Worm (Caenorhabditis elegans) whole organism, L4/young adult: ENCODE data around the gene T15H9.4.

Experiments used
- W03F9.2 ChIP-seq: fragments of 150-350 bp; optimal IDR thresholded peaks from 2 replicates; lab custom pipeline; 2014; ENCODE audit warnings: missing biosample characterization, missing genetic modification characterization
- dao-5 ChIP-seq: sonication (generic microtip); optimal IDR thresholded peaks from 2 replicates; lab custom pipeline; 2016; ENCODE audit warnings: missing genotype, missing genetic modification characterization, moderate library complexity, missing compliant biosample characterization
- him-1 ChIP-seq: sonication (generic microtip); optimal IDR thresholded peaks from 2 replicates; lab custom pipeline; 2016; ENCODE audit warnings: missing genotype, missing genetic modification reagents, missing genetic modification characterization, missing compliant biosample characterization

T15H9.4 gene

DNA sequence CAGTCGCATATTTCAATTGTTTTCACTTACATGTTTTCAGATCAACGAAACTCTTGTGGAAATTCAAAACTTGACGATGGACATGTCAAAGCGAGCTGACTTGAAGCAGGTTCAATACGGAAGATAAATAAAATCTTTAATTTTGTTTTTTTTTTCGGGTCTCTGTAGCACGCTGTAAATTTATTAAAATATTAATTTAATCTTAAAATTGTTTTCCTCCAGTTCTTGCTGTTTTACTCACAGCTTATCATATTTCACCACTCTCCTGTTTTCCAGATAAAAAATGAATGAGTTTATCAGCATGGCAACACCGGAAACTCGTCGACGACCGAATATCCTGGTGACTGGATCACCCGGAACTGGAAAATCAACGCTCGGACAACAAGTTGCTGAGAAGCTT, 15.3 kb upstream of the T15H9.4 start, which contains the start of gene E02H1.6:
Gene E02H1.6 (plus strand): TSS at position 301 of the 400 bp plus-strand sequence.
- TF ChIP-seq dao-5 (tag; lab: Kevin White, UChicago) (no peak), him-1 (tag; lab: Kevin White, UChicago) (no peak), W03F9.2 (no peak)

DNA sequence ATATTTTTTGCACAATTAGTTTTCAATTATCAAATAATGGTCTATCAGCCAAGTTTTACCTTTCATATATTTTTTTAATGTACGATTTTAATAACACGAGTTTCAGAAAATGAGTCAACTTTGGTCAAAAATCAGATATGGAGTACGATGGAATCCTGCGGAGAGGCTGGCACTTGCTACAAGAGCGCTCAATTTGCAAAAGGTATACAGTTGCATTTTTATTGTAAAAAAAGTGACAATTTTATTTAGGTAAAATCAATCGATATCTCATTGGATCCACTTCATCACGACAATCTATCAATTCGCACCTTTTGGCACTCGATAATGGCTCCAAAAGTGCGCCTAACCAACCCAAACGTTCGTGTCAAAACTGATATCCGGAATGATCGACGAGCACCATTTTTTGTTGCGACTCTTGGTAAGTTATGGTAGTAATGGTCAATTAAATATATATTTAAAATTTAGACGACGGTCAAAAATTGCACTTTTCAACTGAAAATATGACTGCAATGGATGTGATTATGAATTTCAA, 14.1 kb upstream of the T15H9.4 start, which contains the start of gene mrpl-53:
Gene mrpl-53 (plus strand): TSS at position 107 of the 532 bp plus-strand sequence.
- no peak for TF ChIP-seq him-1 (tag; lab: Kevin White, UChicago)
- TF ChIP-seq dao-5 (tag; lab: Kevin White, UChicago): no peak
- no peak for TF ChIP-seq W03F9.2

DNA sequence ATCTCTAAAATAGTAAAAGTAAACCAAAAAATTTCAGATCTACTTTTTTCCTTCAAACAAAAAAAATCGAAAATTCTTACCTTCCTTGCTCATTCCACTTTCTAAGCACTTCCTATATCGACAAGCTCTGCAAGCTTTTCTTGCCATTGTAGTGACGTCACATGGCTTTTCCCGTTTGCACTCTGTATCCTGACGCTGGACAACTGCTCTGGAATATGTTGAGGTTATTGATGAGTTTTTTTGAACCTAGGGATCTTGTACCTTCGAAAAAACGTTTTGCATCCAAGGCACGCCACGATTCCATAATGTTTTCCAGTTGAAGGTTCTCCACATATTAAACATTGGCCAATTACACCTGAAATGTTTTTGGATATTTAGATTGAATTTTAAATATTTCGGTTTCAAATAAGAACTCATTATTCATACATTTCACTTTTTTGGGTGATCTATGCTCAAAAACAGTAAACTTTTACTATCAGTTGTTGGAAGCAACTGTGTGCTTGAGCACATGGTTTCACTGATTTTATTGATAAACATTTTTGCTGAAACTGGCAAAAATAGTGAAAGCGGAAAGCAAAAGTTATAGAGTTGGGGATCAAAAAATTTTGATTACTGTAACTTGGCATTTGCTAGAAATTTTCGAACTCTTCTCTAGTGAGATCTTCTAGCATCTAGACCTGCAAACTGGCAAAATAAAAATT, 11.5 kb upstream of the T15H9.4 start:
- no peak for TF ChIP-seq him-1 (tag; lab: Kevin White, UChicago)
- no peak for TF ChIP-seq dao-5 (tag; lab: Kevin White, UChicago)
- no peak for TF ChIP-seq W03F9.2

DNA sequence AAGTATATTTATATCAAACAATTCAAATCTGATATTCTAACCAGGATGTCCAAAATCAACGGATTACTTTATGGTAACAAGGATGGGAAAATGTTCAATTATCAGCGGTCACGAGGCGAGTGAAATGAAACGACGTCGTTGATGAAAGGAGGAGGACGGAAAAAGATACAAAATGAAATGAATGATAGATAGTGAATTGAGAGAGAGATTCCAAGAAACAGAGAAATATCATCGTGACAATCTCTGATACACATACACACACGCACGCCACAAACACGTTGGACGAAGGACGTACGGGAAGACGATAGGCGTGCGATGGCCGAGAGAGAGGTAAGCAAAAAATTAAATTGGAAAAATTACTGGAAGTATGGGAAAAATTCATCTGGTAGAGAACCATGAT, 10.6 kb upstream of the T15H9.4 start:
- TF ChIP-seq W03F9.2: peak; percentile 29
- TF ChIP-seq him-1 (tag; lab: Kevin White, UChicago): no peak
- no peak for TF ChIP-seq dao-5 (tag; lab: Kevin White, UChicago)

DNA sequence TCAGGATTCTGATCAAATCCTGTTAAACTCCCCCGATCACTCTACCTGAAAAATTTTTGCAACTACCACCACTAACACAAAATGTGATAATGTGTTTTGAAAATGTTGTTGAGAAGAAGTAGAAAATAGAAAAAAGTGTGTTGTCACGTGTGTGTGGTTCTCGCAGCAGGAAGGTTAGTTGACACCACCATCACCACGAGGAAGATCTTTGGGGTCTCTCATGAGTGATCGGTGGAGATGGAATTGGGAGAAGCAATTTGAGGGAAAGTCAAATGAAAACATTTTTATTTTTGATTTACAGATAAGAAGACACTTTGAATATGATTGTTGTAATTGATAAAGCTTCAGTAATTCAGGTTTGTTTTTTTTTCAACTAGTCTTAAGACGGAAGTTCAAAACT, 10.0 kb upstream of the T15H9.4 start:
- TF ChIP-seq W03F9.2: no peak
- no peak for TF ChIP-seq him-1 (tag; lab: Kevin White, UChicago)
- TF ChIP-seq dao-5 (tag; lab: Kevin White, UChicago): no peak

DNA sequence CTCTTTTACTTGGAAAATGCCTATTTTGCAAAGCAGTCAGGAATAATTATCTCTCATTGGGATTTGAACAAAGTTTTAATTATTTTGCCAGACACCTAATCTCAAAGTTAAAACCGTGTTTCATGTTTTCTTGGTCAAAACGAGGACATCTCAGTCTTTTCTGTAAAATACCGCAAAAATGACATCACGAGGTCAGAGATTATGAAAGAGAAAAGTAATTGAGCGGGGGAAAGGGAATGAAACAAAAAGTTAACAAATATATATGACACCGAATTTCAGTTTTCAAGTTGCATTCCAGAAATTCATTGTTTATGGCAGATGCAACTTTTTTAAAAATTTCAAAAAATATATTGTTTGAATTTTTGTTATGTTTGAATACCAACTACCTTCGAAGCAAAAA, 9.1 kb upstream of the T15H9.4 start:
- TF ChIP-seq W03F9.2 (no peak), him-1 (tag; lab: Kevin White, UChicago) (no peak), dao-5 (tag; lab: Kevin White, UChicago) (no peak)

DNA sequence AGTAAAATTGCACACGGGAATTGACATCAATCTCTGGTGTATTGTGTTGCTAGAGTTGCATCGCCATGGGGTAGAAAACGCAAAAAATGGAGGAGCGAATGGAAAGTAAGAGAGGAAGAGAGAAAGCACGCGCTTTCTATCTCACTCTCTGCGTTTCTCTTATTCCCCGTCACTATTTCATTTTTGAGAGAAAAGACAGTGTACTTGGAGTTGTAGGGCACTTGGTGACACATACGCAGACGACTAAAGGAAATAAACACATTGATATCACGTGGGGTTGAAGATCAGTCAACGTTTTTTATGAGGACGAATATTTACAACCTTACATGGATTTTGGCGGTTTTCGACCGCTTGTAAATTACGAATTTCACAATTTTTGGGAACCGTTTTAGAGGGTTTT, 8.3 kb upstream of the T15H9.4 start:
- TF ChIP-seq W03F9.2 (peak; percentile 71), dao-5 (tag; lab: Kevin White, UChicago) (no peak), him-1 (tag; lab: Kevin White, UChicago) (no peak)

DNA sequence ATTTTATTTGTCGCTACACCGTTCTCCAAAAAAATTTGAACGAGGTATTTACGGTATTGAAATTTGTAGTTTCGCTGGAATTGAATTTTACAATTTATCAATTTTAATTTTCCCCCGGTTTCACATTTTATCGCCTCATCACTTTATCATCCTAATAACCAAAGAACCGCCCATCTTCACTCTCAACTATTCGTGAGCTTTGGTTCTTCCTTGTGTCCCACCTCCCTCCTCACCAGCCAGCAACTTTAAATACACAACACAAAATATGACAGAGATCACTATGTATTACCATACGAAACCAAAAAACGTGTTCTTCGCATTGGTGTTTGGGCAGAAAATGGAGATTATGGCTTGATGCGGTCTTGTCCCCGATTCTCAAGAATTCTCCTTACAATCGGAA, 7.6 kb upstream of the T15H9.4 start:
- TF ChIP-seq dao-5 (tag; lab: Kevin White, UChicago): no peak
- no peak for TF ChIP-seq W03F9.2
- TF ChIP-seq him-1 (tag; lab: Kevin White, UChicago): no peak

DNA sequence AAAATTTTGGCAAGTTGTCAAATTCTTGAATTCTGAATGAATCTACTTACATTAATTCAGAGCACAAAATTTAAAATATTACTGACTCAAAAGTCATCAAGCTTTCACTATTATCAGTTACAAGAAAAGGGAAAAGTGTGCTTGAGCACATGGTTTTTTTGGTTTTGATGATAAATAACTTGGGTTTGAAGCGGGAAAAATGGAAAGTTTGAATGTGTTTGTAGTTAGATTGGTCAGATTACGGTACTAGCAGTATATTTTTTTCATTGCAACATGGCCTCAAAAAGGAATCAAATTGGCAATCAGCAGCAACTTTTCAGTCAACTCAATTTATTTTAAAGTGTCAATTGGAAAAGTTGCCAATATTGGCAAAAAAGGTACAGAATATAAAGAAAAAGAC, 7.0 kb upstream of the T15H9.4 start:
- TF ChIP-seq him-1 (tag; lab: Kevin White, UChicago) (no peak), W03F9.2 (no peak), dao-5 (tag; lab: Kevin White, UChicago) (no peak)

DNA sequence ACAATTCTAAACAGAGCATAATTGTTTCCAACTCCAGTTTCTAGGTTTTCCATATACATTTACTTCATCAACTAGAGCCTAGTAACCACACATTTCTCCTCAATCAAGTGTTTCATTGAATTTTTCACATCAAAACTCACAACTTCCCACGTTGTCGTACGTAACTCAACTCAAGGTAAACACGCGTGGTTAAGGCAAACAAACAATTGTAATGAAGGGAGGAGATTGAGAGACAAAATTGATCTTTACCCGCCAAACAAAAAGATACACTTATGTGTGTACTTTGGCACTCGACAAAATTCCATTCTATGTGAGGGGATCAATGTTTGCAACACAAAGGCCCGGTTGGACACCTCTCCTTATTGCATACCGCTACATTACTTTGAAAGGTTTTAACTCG, 6.3 kb upstream of the T15H9.4 start, which contains the start of gene nhr-19:
Gene nhr-19 (minus strand): TSS at position 191 of the 400 bp plus-strand sequence.
- TF ChIP-seq W03F9.2 (no peak), dao-5 (tag; lab: Kevin White, UChicago) (no peak), him-1 (tag; lab: Kevin White, UChicago) (no peak)

DNA sequence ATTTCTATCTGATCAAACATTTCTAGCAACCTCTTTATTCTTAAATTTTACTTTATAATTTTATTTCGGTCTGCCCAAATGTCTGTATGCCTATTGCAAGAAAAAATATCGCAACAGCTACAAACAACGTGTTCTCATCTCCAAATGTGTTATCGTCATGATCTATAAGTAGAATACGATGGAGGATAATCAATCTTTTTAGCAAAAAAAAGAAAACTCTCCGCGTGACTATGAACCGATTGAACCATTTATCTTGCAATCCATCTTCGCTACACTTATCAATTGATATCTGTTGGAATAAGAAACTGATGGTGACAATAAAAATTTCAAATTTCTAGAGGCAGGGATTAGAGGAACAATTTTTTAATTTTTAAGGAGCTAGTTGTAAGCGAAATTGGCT, 5.7 kb upstream of the T15H9.4 start:
- no peak for TF ChIP-seq him-1 (tag; lab: Kevin White, UChicago)
- TF ChIP-seq W03F9.2: no peak
- no peak for TF ChIP-seq dao-5 (tag; lab: Kevin White, UChicago)

DNA sequence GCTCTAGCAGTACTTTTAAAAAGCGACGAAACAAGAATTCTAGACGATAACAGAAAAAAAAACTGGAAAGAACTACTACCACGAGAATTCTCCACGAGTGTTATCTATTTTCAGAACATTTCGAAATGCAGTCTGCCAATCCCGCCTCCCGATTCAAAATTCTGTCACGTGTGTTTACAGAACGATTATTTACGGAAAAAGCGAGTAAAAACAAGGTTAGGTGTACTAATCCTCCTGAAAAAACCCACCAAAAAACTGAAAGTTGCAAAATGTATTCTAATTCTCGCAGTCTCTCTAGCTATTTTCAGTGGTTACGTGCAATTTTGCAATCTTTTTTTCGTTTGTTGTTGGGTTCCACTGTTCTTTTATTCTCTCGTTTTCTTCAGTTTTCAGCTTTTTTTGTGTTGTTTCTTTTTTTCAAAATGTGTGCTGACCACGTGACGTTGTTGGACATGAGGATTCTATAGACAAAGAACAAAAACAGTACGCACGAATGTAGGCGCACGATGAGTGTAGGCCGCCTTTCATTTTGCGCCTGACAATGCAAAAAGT, 5.1 kb upstream of the T15H9.4 start:
- TF ChIP-seq him-1 (tag; lab: Kevin White, UChicago): no peak
- TF ChIP-seq dao-5 (tag; lab: Kevin White, UChicago): no peak
- no peak for TF ChIP-seq W03F9.2

DNA sequence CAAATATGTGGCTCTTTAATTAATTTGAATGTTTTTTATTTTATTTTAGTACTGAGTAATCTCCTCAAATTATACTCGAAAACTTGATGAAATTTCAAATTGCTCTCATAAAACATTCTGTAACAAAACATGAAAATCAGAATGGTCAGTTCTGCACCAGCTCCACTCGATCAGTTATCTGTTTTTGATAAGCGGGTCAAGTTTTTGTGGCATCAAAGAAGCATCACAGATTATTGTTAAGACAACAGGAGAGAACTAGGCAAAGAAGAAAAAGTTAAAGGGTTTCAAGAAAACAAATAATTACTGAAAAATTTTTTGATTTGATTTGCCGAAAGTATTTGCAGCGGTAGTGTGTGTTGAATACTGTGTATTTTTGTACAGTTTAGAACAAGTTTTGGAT, 4.5 kb upstream of the T15H9.4 start:
- TF ChIP-seq W03F9.2: no peak
- TF ChIP-seq him-1 (tag; lab: Kevin White, UChicago): no peak
- no peak for TF ChIP-seq dao-5 (tag; lab: Kevin White, UChicago)

DNA sequence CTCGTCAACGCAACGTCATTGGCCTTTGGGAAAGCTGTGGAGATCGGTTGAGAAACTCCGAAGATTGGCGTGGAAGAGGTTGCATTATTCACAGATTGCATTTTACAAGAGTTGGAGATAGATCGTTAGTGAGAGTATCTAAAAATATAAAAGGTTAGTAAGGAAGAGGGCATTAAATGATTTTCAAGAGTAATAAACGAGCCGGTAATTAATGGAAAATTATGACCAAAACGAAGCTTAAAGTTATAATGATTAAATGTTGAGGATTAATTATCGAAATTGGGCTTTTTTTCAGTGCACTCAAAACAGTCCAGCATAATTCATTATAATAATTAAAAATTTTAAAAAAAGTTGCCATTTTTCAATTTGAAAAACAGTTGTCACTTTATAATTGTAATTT, 2.4 kb upstream of the T15H9.4 start, which contains the start of gene pap-2:
Gene pap-2 (minus strand): TSS at position 101 of the 400 bp plus-strand sequence.
- no peak for TF ChIP-seq W03F9.2
- no peak for TF ChIP-seq dao-5 (tag; lab: Kevin White, UChicago)
- no peak for TF ChIP-seq him-1 (tag; lab: Kevin White, UChicago)
